Worm (Caenorhabditis elegans): ENCODE measurements around the gene glb-24.
A peak's percentile ranks its signal among the peaks of the same experiment; 100 is the strongest.

The glb-24 gene

ce11 chrV:12845247-12845646, 40.5 kb downstream of the glb-24 start, which contains the start of gene C44H9.6:
C44H9.6 (minus strand) TSS chrV:12845347.
- TF ChIP-seq Y55F3AM.14 (GFP tag; optimal IDR thresholded peaks at IDR 0.05) (no peak), fos-1 (tag; optimal IDR thresholded peaks at IDR 0.05) (peak; percentile 16), nhr-23 (tag; optimal IDR thresholded peaks at IDR 0.05) (no peak), sma-3 (GFP tag; optimal IDR thresholded peaks at IDR 0.05) (no peak), unc-39 (tag; optimal IDR thresholded peaks at IDR 0.05) (no peak), lsy-2 (tag; optimal IDR thresholded peaks at IDR 0.05) (no peak)

ce11 chrV:12844748-12845147, 41.0 kb downstream of the glb-24 start:
- TF ChIP-seq nhr-12 (tag; optimal IDR thresholded peaks at IDR 0.05) (no peak), egl-27 (tag; optimal IDR thresholded peaks at IDR 0.05) (no peak), fos-1 (tag; optimal IDR thresholded peaks at IDR 0.05) (peak; percentile 65), C34F6.9 (tag; optimal IDR thresholded peaks at IDR 0.05) (no peak)

DNA sequence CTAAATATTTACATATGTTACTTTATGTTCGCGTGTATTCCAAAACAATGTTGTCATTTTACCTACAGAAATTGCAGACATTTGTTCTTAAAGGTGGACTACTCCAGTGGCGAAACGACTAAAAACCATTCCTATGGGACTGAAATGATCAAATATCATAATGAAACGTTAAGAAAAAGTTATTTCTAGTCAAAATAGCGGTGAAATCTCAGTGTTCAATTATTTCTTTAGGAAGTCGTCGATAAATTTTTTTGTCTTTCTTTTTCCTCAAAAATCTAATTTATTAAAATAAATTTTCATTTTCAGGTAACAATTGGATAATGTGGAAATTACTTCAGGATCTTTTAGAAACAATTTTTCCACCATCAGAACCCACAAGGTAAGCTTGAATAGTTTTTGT, 50.4 kb downstream of the glb-24 start, which contains the start of gene C44H9.4:
C44H9.4 (plus strand) TSS at position 301 of the 400 bp plus-strand sequence.
- TF ChIP-seq F13H6.1 (tag; optimal IDR thresholded peaks at IDR 0.05) (no peak), ztf-4 (tag; optimal IDR thresholded peaks at IDR 0.05) (no peak)
